Worm (Caenorhabditis elegans) whole organism, L4 larva: ENCODE measurements around the gene F14F7.4.

Experiments used
- F10B5.3 ChIP-seq: sonication (generic microtip); optimal IDR thresholded peaks from 2 replicates; lab custom pipeline; 2016; ENCODE audit warnings: mild to moderate bottlenecking, missing genetic modification characterization, missing compliant biosample characterization
- R02D3.7 ChIP-seq: fragments of 150-350 bp; sonication (generic microtip); optimal IDR thresholded peaks from 3 replicates; lab custom pipeline; 2014; ENCODE audit warnings: missing biosample characterization, missing genetic modification characterization
- T20F7.1 ChIP-seq: fragments of 200-800 bp; sonication (Bioruptor generic); optimal IDR thresholded peaks from 2 replicates; lab custom pipeline; 2018; ENCODE audit warnings: mild to moderate bottlenecking, missing genetic modification characterization, missing compliant biosample characterization
- Y48G9A.11 ChIP-seq: fragments of 200-800 bp; sonication (Bioruptor generic); IDR thresholded peaks from 2 replicates; pipeline ENCODE4 v1.3.6; 2022; ENCODE audit warnings: missing genetic modification reagents, missing genetic modification characterization, missing compliant biosample characterization
- Y5F2A.4 ChIP-seq: fragments of 200-800 bp; sonication (Bioruptor generic); optimal IDR thresholded peaks from 2 replicates; lab custom pipeline; 2018; ENCODE audit warnings: mild to moderate bottlenecking, missing genetic modification characterization, missing compliant biosample characterization
- Y75B8A.6 ChIP-seq: fragments of 200-800 bp; sonication (Bioruptor generic); IDR thresholded peaks from 2 replicates; pipeline ENCODE4 v1.3.6; 2022; ENCODE audit warnings: missing genetic modification reagents, missing genetic modification characterization, missing compliant biosample characterization
- aly-2 ChIP-seq: sonication (generic microtip); optimal IDR thresholded peaks from 2 replicates; lab custom pipeline; 2018; ENCODE audit warnings: missing biosample characterization, missing genetic modification characterization
- ama-1 ChIP-seq: fragments of 150-350 bp; optimal IDR thresholded peaks from 2 replicates; lab custom pipeline; 2014; ENCODE audit warnings: inconsistent platforms, mixed read lengths
- ceh-20 ChIP-seq: fragments of 200-800 bp; sonication (Bioruptor generic); IDR thresholded peaks from 2 replicates; pipeline ENCODE4 v1.3.6; 2022; ENCODE audit warnings: missing genetic modification reagents, missing genetic modification characterization, missing compliant biosample characterization
- ceh-32 ChIP-seq: sonication (generic microtip); optimal IDR thresholded peaks from 2 replicates; lab custom pipeline; 2016; ENCODE audit warnings: mild to moderate bottlenecking, missing genetic modification characterization, missing compliant biosample characterization; ENCODE audit not compliant: poor library complexity
- ceh-44 ChIP-seq: fragments of 200-800 bp; sonication (Bioruptor generic); IDR thresholded peaks from 2 replicates; pipeline ENCODE4 v1.3.6; 2022; ENCODE audit warnings: missing genetic modification reagents, missing genetic modification characterization, missing compliant biosample characterization
- ces-1 ChIP-seq: fragments of 150-350 bp; sonication (generic microtip); optimal IDR thresholded peaks from 4 replicates; lab custom pipeline; 2014; ENCODE audit warnings: missing biosample characterization, missing genetic modification reagents, missing genetic modification characterization
- daf-16 ChIP-seq, 3 experiments: sonication (generic microtip); optimal IDR thresholded peaks; 2 replicates each; lab custom pipeline; 2016 to 2017; ENCODE audit warnings: missing genetic modification characterization in 3 of 3, missing genetic modification reagents in 3 of 3, mild to moderate bottlenecking in 2 of 3, missing compliant biosample characterization in 2 of 3, missing biosample characterization in 1 of 3, moderate library complexity in 1 of 3
- dmd-8 ChIP-seq: fragments of 200-800 bp; sonication (Bioruptor generic); IDR thresholded peaks from 2 replicates; pipeline ENCODE4 v1.3.6; 2022; ENCODE audit warnings: missing genetic modification characterization, missing compliant biosample characterization
- dmd-9 ChIP-seq: fragments of 200-800 bp; sonication (Bioruptor generic); IDR thresholded peaks from 2 replicates; pipeline ENCODE4 v1.3.6; 2022; ENCODE audit warnings: missing genetic modification reagents, missing genetic modification characterization, missing compliant biosample characterization
- dpl-1 ChIP-seq: fragments of 150-350 bp; optimal IDR thresholded peaks from 2 replicates; lab custom pipeline; 2014; ENCODE audit warnings: missing biosample characterization, missing genetic modification reagents, missing genetic modification characterization
- egl-27 ChIP-seq: sonication (generic microtip); optimal IDR thresholded peaks from 3 replicates; lab custom pipeline; 2017; ENCODE audit warnings: missing biosample characterization, missing genetic modification reagents, missing genetic modification characterization
- fos-1 ChIP-seq: fragments of 150-350 bp; optimal IDR thresholded peaks from 2 replicates; lab custom pipeline; 2014; ENCODE audit warnings: missing biosample characterization, missing genetic modification characterization
- gei-8 ChIP-seq: fragments of 200-800 bp; sonication (Bioruptor generic); optimal IDR thresholded peaks from 2 replicates; lab custom pipeline; 2018; ENCODE audit warnings: mild to moderate bottlenecking, missing genetic modification characterization, missing compliant biosample characterization
- hif-1 ChIP-seq, 2 experiments: sonication (generic microtip); optimal IDR thresholded peaks; 2 replicates each; lab custom pipeline; 2016 to 2017; ENCODE audit warnings: missing compliant biosample characterization in 2 of 2, missing genetic modification characterization in 2 of 2, missing genetic modification reagents in 2 of 2, missing genotype in 2 of 2, mild to moderate bottlenecking in 1 of 2
- hlh-30 ChIP-seq: sonication (generic microtip); optimal IDR thresholded peaks from 2 replicates; lab custom pipeline; 2017; ENCODE audit warnings: antibody characterized with exemption, mild to moderate bottlenecking, missing genetic modification characterization, missing compliant biosample characterization; ENCODE audit not compliant: insufficient read depth
- hmg-1.1 ChIP-seq: fragments of 200-800 bp; sonication (Bioruptor generic); IDR thresholded peaks from 2 replicates; pipeline ENCODE4 v1.3.6; 2022; ENCODE audit warnings: missing genetic modification reagents, missing genetic modification characterization, missing compliant biosample characterization
- jun-1 ChIP-seq: fragments of 150-350 bp; optimal IDR thresholded peaks from 2 replicates; lab custom pipeline; 2014; ENCODE audit warnings: missing biosample characterization, missing genetic modification reagents, missing genetic modification characterization
- lim-7 ChIP-seq: fragments of 200-800 bp; sonication (Bioruptor generic); IDR thresholded peaks from 2 replicates; pipeline ENCODE4 v1.3.6; 2022; ENCODE audit warnings: missing genetic modification characterization, missing compliant biosample characterization
- lin-13 ChIP-seq: fragments of 150-350 bp; optimal IDR thresholded peaks from 2 replicates; lab custom pipeline; 2014; ENCODE audit warnings: missing biosample characterization, missing genetic modification reagents, missing genetic modification characterization
- lin-15B ChIP-seq: fragments of 150-350 bp; sonication (generic microtip); optimal IDR thresholded peaks from 3 replicates; lab custom pipeline; 2014; ENCODE audit warnings: missing biosample characterization, missing genetic modification characterization
- lin-29 ChIP-seq: fragments of 200-800 bp; sonication (Bioruptor generic); IDR thresholded peaks from 2 replicates; pipeline ENCODE4 v1.3.6; 2022; ENCODE audit warnings: missing genetic modification reagents, missing genetic modification characterization, missing compliant biosample characterization
- lir-3 ChIP-seq: sonication (generic microtip); optimal IDR thresholded peaks from 2 replicates; lab custom pipeline; 2016; ENCODE audit warnings: mild to moderate bottlenecking, missing genetic modification characterization, missing compliant biosample characterization
- madf-5 ChIP-seq, 2 experiments: fragments of 200-800 bp; sonication (Bioruptor generic); IDR thresholded peaks; 2 replicates each; pipeline ENCODE4 v1.3.6; 2022; ENCODE audit warnings: missing compliant biosample characterization in 2 of 2, missing genetic modification characterization in 2 of 2
- mdl-1 ChIP-seq, 2 experiments: fragments of 150-350 bp in 1 of 2; sonication (generic microtip) in 1 of 2; optimal IDR thresholded peaks; 2 replicates each; lab custom pipeline; 2014 to 2017; ENCODE audit warnings: missing biosample characterization in 2 of 2, missing genetic modification characterization in 2 of 2
- mdt-29 ChIP-seq: fragments of 200-800 bp; sonication (Bioruptor generic); IDR thresholded peaks from 2 replicates; pipeline ENCODE4 v1.3.6; 2022; ENCODE audit warnings: missing genetic modification reagents, missing genetic modification characterization, missing compliant biosample characterization
- nhr-102 ChIP-seq: sonication (generic microtip); optimal IDR thresholded peaks from 2 replicates; lab custom pipeline; 2016; ENCODE audit warnings: mild to moderate bottlenecking, missing genetic modification characterization, moderate library complexity, missing compliant biosample characterization
- nhr-11 ChIP-seq: fragments of 150-350 bp; optimal IDR thresholded peaks from 2 replicates; lab custom pipeline; 2014; ENCODE audit warnings: missing biosample characterization, missing genetic modification characterization
- nhr-41 ChIP-seq: fragments of 200-800 bp; sonication (Bioruptor generic); IDR thresholded peaks from 2 replicates; pipeline ENCODE4 v1.3.6; 2022; ENCODE audit warnings: missing genetic modification reagents, missing genetic modification characterization, missing compliant biosample characterization
- nhr-6 ChIP-seq: fragments of 150-350 bp; optimal IDR thresholded peaks from 2 replicates; lab custom pipeline; 2014; ENCODE audit warnings: missing biosample characterization, missing genetic modification characterization
- pha-4 ChIP-seq, 2 experiments: fragments of 150-350 bp in 1 of 2; fragments of 200-800 bp in 1 of 2; sonication (Bioruptor generic) in 1 of 2; IDR thresholded peaks in 1 of 2; optimal IDR thresholded peaks in 1 of 2; 2 replicates each; pipeline versions ENCODE4 v1.3.6 to Lab custom; 2014 to 2022; ENCODE audit warnings: missing genetic modification characterization in 2 of 2, missing genetic modification reagents in 2 of 2, missing biosample characterization in 1 of 2, missing compliant biosample characterization in 1 of 2
- php-3 ChIP-seq: fragments of 200-800 bp; sonication (Bioruptor generic); IDR thresholded peaks from 2 replicates; pipeline ENCODE4 v1.3.6; 2022; ENCODE audit warnings: missing genetic modification reagents, missing genetic modification characterization, missing compliant biosample characterization
- skn-1 ChIP-seq: fragments of 150-350 bp; optimal IDR thresholded peaks from 2 replicates; lab custom pipeline; 2014; ENCODE audit warnings: missing biosample characterization, missing genetic modification characterization
- snpc-1.2 ChIP-seq: fragments of 200-800 bp; sonication (Bioruptor generic); IDR thresholded peaks from 2 replicates; pipeline ENCODE4 v1.3.6; 2022; ENCODE audit warnings: missing genetic modification reagents, missing genetic modification characterization, missing compliant biosample characterization
- snpc-4 ChIP-seq: fragments of 150-350 bp; optimal IDR thresholded peaks from 2 replicates; lab custom pipeline; 2014; ENCODE audit warnings: missing biosample characterization, missing genetic modification characterization
- spr-3 ChIP-seq: fragments of 200-800 bp; sonication (Bioruptor generic); optimal IDR thresholded peaks from 2 replicates; lab custom pipeline; 2018; ENCODE audit warnings: mild to moderate bottlenecking, missing genetic modification characterization, missing compliant biosample characterization
- unc-130 ChIP-seq: sonication (generic microtip); optimal IDR thresholded peaks from 2 replicates; lab custom pipeline; 2016; ENCODE audit warnings: missing genetic modification reagents, missing genetic modification characterization, missing compliant biosample characterization
- zag-1 ChIP-seq: fragments of 150-350 bp; optimal IDR thresholded peaks from 2 replicates; lab custom pipeline; 2014; ENCODE audit warnings: missing biosample characterization, missing genetic modification characterization
- zfp-2 ChIP-seq: sonication (generic microtip); optimal IDR thresholded peaks from 2 replicates; lab custom pipeline; 2016; ENCODE audit warnings: mild to moderate bottlenecking, missing genetic modification characterization, missing compliant biosample characterization
- zfp-3 ChIP-seq: fragments of 200-800 bp; sonication (Bioruptor generic); conservative IDR thresholded peaks from 2 replicates; pipeline ENCODE4 v1.3.6; 2022; ENCODE audit warnings: missing genetic modification reagents, missing genetic modification characterization, missing compliant biosample characterization
- zip-11 ChIP-seq: fragments of 200-800 bp; sonication (Bioruptor generic); IDR thresholded peaks from 2 replicates; pipeline ENCODE4 v1.3.6; 2022; ENCODE audit warnings: missing genetic modification characterization, missing compliant biosample characterization

Gene F14F7.4

DNA sequence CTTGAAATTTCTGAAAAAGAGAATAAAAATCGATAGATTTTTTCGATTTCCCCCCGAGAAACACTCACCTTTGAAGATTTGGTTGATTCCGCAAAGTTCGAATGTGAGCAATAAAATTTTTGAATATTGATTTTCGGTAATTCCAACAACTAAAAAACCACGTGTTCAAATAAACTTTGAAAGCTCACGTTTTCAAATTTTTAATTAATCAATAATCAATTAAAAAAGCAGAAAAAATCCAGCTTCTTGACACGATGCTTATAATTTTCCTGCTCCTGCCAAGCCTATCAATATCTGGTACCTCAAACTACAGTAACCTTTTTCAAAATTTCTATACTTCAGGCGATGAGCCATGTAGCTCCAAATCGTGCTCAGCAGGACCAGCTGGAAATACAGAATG is 42.1 kb downstream of the F14F7.4 start, which contains the start of gene ZK1010.5:
Gene ZK1010.5 (minus strand): TSS at position 101 of the 400 bp plus-strand sequence.
- no peak for TF ChIP-seq gei-8 (GFP tag; lab: Kevin White, UChicago)
- TF ChIP-seq lir-3 = no peak
- TF ChIP-seq fos-1 = no peak
- TF ChIP-seq nhr-41 (GFP tag; lab: Robert Waterston, UW) = no peak
- no peak for TF ChIP-seq lin-15B (tag; lab: Kevin White, UChicago)
- TF ChIP-seq ces-1 = no peak
- no peak for TF ChIP-seq hlh-30 (tag; lab: Kevin White, UChicago)
- TF ChIP-seq snpc-4 (tag; lab: Kevin White, UChicago) = no peak
- TF ChIP-seq nhr-6 (tag; lab: Kevin White, UChicago) = no peak
- no peak for TF ChIP-seq jun-1 (tag; lab: Kevin White, UChicago)
- no peak for TF ChIP-seq T20F7.1 (GFP tag; lab: Kevin White, UChicago)
- no peak for TF ChIP-seq lin-29 (GFP tag; lab: Robert Waterston, UW)
- TF ChIP-seq skn-1 (tag; lab: Kevin White, UChicago) = no peak
- no peak for TF ChIP-seq ceh-32 (tag; lab: Kevin White, UChicago)
- TF ChIP-seq, all 104 proteins: peak for 0

DNA sequence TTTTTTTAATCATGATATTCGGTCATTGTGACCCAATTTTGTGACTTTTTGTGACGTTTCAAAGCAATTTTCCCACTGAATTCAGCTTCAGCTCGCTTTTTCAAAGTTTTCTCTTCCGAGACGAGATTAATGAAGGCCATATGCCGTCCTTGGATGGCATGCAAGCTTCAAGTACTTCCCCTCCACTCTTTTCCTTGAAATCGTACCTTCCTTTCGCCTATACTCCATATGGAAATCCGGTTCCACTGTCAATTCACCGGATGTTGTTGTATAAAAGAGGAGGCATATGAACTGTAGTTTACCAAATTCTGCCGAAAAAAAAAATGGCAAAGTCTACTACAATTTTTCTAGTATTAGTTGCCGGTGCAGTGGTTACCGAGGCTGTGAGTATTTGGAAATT is 48.7 kb downstream of the F14F7.4 start, which contains the start of gene ZK1010.4:
Gene ZK1010.4 (plus strand): TSS at position 301 of the 400 bp plus-strand sequence.
- TF ChIP-seq egl-27 (tag; lab: Kevin White, UChicago) (no peak), madf-5 (GFP tag; IDR thresholded peaks at IDR 0.05; lab: Robert Waterston, UW) (no peak), pha-4 (GFP tag; IDR thresholded peaks at IDR 0.05; lab: Robert Waterston, UW) (no peak), pha-4 (tag; optimal IDR thresholded peaks at IDR 0.05; lab: Kevin White, UChicago) (no peak), zfp-3 (GFP tag; lab: Robert Waterston, UW) (no peak), lim-7 (no peak), zag-1 (tag; lab: Kevin White, UChicago) (no peak), ceh-44 (GFP tag; lab: Robert Waterston, UW) (no peak), ceh-20 (GFP tag; lab: Robert Waterston, UW) (no peak), Y5F2A.4 (no peak), F10B5.3 (tag; lab: Kevin White, UChicago) (no peak), unc-130 (GFP tag; lab: Kevin White, UChicago) (no peak), dmd-9 (GFP tag; lab: Robert Waterston, UW) (no peak), daf-16 (GFP tag; optimal IDR thresholded peaks at IDR 0.05; lab: Kevin White, UChicago) (no peak), daf-16 (tag; optimal IDR thresholded peaks at IDR 0.05; lab: Kevin White, UChicago) (no peak), spr-3 (GFP tag; lab: Kevin White, UChicago) (no peak), zfp-2 (tag; lab: Kevin White, UChicago) (no peak)
- TF ChIP-seq, all 104 proteins: peak for 0

- TF ChIP-seq aly-2 (no peak), snpc-1.2 (0 out of 2 replicates have a peak, but pooled peaks have one; percentile 42), dpl-1 (GFP tag; lab: Kevin White, UChicago) (peak; percentile 83), hif-1 (tag; optimal IDR thresholded peaks at IDR 0.05; lab: Kevin White, UChicago) (peak in 1 of 2 experiments; percentile 64), pha-4 (GFP tag; IDR thresholded peaks at IDR 0.05; lab: Robert Waterston, UW) (peak; percentile 64; the same call in 1 of the 2 replicates), pha-4 (tag; optimal IDR thresholded peaks at IDR 0.05; lab: Kevin White, UChicago) (no peak), spr-3 (GFP tag; lab: Kevin White, UChicago) (peak; percentile 39), dmd-8 (GFP tag; lab: Robert Waterston, UW) (no peak), zip-11 (GFP tag; lab: Robert Waterston, UW) (no peak), nhr-102 (tag; lab: Kevin White, UChicago) (peak; percentile 77), php-3 (GFP tag; lab: Robert Waterston, UW) (no peak), lin-15B (tag; lab: Kevin White, UChicago) (no peak), hmg-1.1 (GFP tag; lab: Robert Waterston, UW) (peak; percentile 83), Y48G9A.11 (GFP tag; lab: Robert Waterston, UW) (no peak), mdt-29 (peak; percentile 57; the same call in 1 of the 2 replicates), Y75B8A.6 (GFP tag; lab: Robert Waterston, UW) (no peak), nhr-11 (tag; lab: Kevin White, UChicago) (peak; percentile 86), lin-13 (peak; percentile 79), R02D3.7 (tag; lab: Kevin White, UChicago) (peak; percentile 96), mdl-1 (tag; optimal IDR thresholded peaks at IDR 0.05; lab: Kevin White, UChicago) (peak in 1 of 2 experiments; percentile 32), ama-1 (lab: Kevin White, UChicago) (peak; percentile 57)
Observed at ce11 chrIII:12978473-12979174, 50.9 kb downstream of the F14F7.4 start, which contains the start of the genes ubq-2 and frg-1. TSS of gene ubq-2 (minus strand) at chrIII:12978523. TSS of gene frg-1 (plus strand) at chrIII:12979162.
